Worm (Caenorhabditis elegans): ENCODE measurements around the gene acl-14.

The acl-14 gene

DNA sequence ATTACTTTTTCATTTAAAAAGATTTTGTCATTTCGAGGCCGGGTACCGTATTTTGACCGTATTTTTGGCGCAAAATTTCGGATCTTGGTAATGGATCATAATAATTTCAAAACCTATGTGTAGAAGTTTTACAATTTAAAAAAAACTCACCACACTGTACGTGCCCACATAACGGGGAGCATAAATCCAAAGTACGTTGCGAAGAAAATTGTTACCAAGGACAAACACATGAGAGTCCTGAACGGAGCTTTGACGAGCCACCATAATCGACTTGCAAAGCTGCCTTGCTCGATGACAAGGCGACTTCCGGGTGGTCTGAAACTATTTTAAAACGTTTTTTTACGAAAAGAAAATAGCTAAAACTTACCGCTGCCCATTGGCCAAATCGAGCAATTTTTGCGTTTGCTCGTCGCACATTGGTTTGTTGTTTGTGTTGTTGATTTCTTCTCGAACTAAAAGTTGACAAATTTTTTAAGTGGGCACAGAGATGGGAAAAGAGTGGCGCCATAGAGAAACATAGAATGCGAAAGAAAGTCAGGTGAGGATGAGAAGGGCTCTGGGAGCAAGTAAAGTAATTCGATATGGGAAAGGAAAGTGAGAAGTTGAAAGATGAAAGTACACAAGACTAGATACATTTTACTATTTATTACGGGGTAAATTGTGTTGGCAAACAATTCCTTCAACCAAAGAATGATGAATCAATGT, 668 bp downstream of the acl-14 start (continued):
- TF ChIP-seq pha-4 (GFP tag; IDR thresholded peaks at IDR 0.05) (no peak), pha-4 (tag; optimal IDR thresholded peaks at IDR 0.05) (peak; percentile 77), hif-1 (tag; optimal IDR thresholded peaks at IDR 0.05) (no peak), aly-2 (tag; optimal IDR thresholded peaks at IDR 0.05) (no peak), mxl-3 (GFP tag; optimal IDR thresholded peaks at IDR 0.05) (no peak), arid-1 (GFP tag; conservative IDR thresholded peaks at IDR 0.05) (no peak), dmd-6 (GFP tag; IDR thresholded peaks at IDR 0.05) (peak; percentile 29), D1046.2 (GFP tag; IDR thresholded peaks at IDR 0.05) (no peak), Y5F2A.4 (GFP tag; optimal IDR thresholded peaks at IDR 0.05) (no peak), nhr-102 (tag; optimal IDR thresholded peaks at IDR 0.05) (no peak)

DNA sequence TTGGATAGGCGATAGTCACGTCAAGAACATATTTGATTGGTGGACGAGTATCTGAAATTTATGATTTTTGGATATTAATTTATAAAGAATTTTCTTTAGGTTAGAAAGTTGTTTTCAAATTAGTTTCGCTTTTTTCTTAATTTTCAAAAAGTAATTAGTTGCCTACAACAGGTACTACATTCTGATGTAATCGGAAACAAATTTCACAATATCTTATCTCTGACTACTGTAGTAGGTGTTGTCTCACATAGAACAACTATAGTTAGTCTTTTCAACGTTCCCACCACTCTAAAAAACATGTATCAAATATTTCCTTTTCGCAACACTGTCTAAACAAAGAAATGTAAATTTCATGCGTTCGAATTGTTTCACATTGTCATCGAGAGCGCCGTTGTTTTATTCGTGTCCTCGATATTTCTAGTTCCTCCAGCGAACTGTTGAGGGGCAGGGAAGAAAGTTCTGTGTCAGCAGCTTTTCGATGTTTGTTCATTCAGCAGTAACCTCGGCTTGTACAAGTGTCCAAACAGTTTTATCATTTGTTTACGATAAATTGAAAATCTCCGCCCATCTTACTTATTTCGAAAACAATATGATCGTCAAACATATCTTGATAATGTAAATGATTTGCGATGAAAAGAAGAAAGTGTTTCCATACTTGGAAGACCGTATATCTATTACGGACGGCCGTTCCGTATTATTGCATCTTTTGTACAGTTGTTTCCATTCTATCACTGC, 4.0 kb downstream of the acl-14 start:
- TF ChIP-seq daf-16 (GFP tag; optimal IDR thresholded peaks at IDR 0.05) = no peak
- TF ChIP-seq daf-16 (tag; optimal IDR thresholded peaks at IDR 0.05) = peak; percentile 74
- no peak for TF ChIP-seq fos-1 (tag; optimal IDR thresholded peaks at IDR 0.05)
- no peak for TF ChIP-seq mxl-2 (GFP tag; conservative IDR thresholded peaks at IDR 0.05)
- peak; percentile 0 for TF ChIP-seq mes-2 (tag; optimal IDR thresholded peaks at IDR 0.05; ENCODE audit: poor library complexity, severe bottlenecking)
- TF ChIP-seq aha-1 (tag) = peak; percentile 46
- peak; percentile 97 for TF ChIP-seq nhr-28 (tag; optimal IDR thresholded peaks at IDR 0.05)
- TF ChIP-seq hlh-30 (tag; optimal IDR thresholded peaks at IDR 0.05; ENCODE audit: insufficient read depth) = peak; percentile 8

DNA sequence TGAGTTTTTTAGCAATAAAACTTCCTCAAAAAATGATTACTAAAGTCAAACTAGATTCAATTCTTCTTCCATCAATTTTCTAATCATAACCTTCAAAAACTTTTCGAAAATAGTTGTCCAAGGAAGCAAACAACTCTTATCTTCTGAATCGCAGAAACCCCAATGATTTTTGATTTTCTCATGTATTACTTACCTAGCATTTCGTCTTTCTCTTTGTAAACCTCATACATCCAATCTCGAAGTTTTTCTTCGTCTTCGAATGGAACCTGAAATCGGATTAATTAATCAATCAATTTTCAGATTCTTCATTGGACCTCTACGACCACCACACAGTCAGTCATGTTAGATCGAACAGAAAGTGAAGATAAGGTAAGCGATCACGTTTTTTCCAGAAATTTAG, 4.8 kb downstream of the acl-14 start, which contains the start of gene K07B1.4:
TSS of gene K07B1.4 (plus strand) at position 301 of the 400 bp plus-strand sequence.
- no peak for TF ChIP-seq daf-16 (GFP tag; optimal IDR thresholded peaks at IDR 0.05)
- TF ChIP-seq daf-16 (tag; optimal IDR thresholded peaks at IDR 0.05) = peak; percentile 24
- TF ChIP-seq pqm-1 (tag; optimal IDR thresholded peaks at IDR 0.05) = no peak

DNA sequence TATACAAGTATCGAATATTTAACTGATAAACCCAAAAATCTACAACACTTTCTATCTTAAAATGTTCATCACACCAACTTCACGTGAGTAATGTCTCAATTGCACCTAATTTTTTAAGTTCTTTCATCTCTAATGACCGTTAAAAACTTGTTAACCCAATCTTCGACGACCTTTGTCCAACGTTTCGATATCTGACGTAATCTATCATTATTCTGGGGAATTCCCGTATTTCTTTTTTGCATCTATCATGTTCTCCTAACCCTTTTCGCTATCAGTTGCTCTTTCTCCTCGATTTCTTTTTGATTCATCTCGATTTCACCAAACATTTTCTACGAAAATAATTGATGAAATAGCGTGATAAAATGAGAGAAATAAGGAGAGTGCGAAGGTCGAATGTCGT, 5.7 kb downstream of the acl-14 start:
- TF ChIP-seq lin-15B (tag; optimal IDR thresholded peaks at IDR 0.05) (no peak), zip-2 (tag; optimal IDR thresholded peaks at IDR 0.05) (no peak), nhr-6 (tag; optimal IDR thresholded peaks at IDR 0.05) (no peak), nhr-25 (tag; optimal IDR thresholded peaks at IDR 0.05; ENCODE audit: borderline replicate concordance, insufficient read depth) (no peak), nhr-111 (GFP tag; optimal IDR thresholded peaks at IDR 0.05) (no peak), duxl-1 (tag; optimal IDR thresholded peaks at IDR 0.05; ENCODE audit: poor library complexity) (no peak), unc-39 (tag; optimal IDR thresholded peaks at IDR 0.05) (no peak), lin-39 (tag; optimal IDR thresholded peaks at IDR 0.05) (no peak), D1046.2 (GFP tag; IDR thresholded peaks at IDR 0.05) (no peak), egl-27 (tag; optimal IDR thresholded peaks at IDR 0.05) (no peak), sdz-12 (GFP tag; optimal IDR thresholded peaks at IDR 0.05) (no peak), ZK337.2 (GFP tag; IDR thresholded peaks at IDR 0.05) (no peak), dmd-6 (GFP tag; IDR thresholded peaks at IDR 0.05) (peak; percentile 54), fos-1 (tag; optimal IDR thresholded peaks at IDR 0.05) (no peak), ama-1 (optimal IDR thresholded peaks at IDR 0.05) (no peak), daf-19 (GFP tag; conservative IDR thresholded peaks at IDR 0.05) (no peak), nhr-102 (tag; optimal IDR thresholded peaks at IDR 0.05) (no peak), nhr-237 (tag; optimal IDR thresholded peaks at IDR 0.05) (no peak), spr-1 (tag; optimal IDR thresholded peaks at IDR 0.05) (no peak), aha-1 (tag) (peak; percentile 93), ztf-11 (tag; optimal IDR thresholded peaks at IDR 0.05) (no peak), hif-1 (tag; optimal IDR thresholded peaks at IDR 0.05) (no peak), unc-62 (GFP tag; optimal IDR thresholded peaks at IDR 0.05 in 1 of 2) (peak in 1 of 2 experiments; percentile 90), unc-62 (tag; optimal IDR thresholded peaks at IDR 0.05) (no peak), nhr-28 (tag; optimal IDR thresholded peaks at IDR 0.05) (peak; percentile 37), fkh-10 (GFP tag; optimal IDR thresholded peaks at IDR 0.05) (no peak), madf-5 (GFP tag; IDR thresholded peaks at IDR 0.05) (no peak), lin-29 (GFP tag; IDR thresholded peaks at IDR 0.05) (no peak), ZK546.5 (tag; optimal IDR thresholded peaks at IDR 0.05) (no peak), nhr-11 (tag; optimal IDR thresholded peaks at IDR 0.05) (peak; percentile 1), aly-2 (tag; optimal IDR thresholded peaks at IDR 0.05) (no peak), lin-38 (GFP tag; IDR thresholded peaks at IDR 0.05) (no peak)
